Fruit fly (Drosophila melanogaster) whole organism, adult: ENCODE results near the gene CG15878.

Experiments used
- CG11617 ChIP-seq: fragments of 200-800 bp; sonication (Bioruptor generic); optimal IDR thresholded peaks from 2 replicates; lab custom pipeline; 2017; ENCODE audit warnings: mild to moderate bottlenecking, missing biosample characterization, missing genetic modification reagents, missing genetic modification characterization
- CG33017 ChIP-seq: fragments of 200-800 bp; sonication (Bioruptor generic); optimal IDR thresholded peaks from 2 replicates; lab custom pipeline; 2018; ENCODE audit warnings: missing biosample characterization, mild to moderate bottlenecking, missing genetic modification characterization, moderate library complexity
- CG7101 ChIP-seq: fragments of 200-800 bp; sonication (Bioruptor generic); optimal IDR thresholded peaks from 2 replicates; lab custom pipeline; 2018; ENCODE audit warnings: missing biosample characterization, mild to moderate bottlenecking, missing genetic modification characterization, moderate library complexity
- Crg-1 ChIP-seq: fragments of 200-800 bp; sonication (Bioruptor generic); optimal IDR thresholded peaks from 2 replicates; lab custom pipeline; 2016; ENCODE audit warnings: missing biosample characterization, missing genetic modification characterization
- Hr96 ChIP-seq: fragments of 200-800 bp; sonication (Bioruptor generic); optimal IDR thresholded peaks from 2 replicates; lab custom pipeline; 2016; ENCODE audit warnings: missing biosample characterization, missing genetic modification characterization
- pad ChIP-seq: fragments of 200-800 bp; sonication (Bioruptor generic); optimal IDR thresholded peaks from 3 replicates; lab custom pipeline; 2017; ENCODE audit warnings: missing biosample characterization, missing genetic modification characterization, mild to moderate bottlenecking, moderate library complexity, missing genetic modification reagents
- tj ChIP-seq: fragments of 200-800 bp; sonication (Bioruptor generic); optimal IDR thresholded peaks from 3 replicates; lab custom pipeline; 2017; ENCODE audit warnings: missing biosample characterization, mild to moderate bottlenecking, missing genetic modification characterization, moderate library complexity

- TF ChIP-seq CG33017 (no peak), Crg-1 (GFP tag; lab: Kevin White, UChicago) (no peak), pad (GFP tag; lab: Kevin White, UChicago) (no peak), CG7101 (tag; lab: Kevin White, UChicago) (no peak), CG11617 (GFP tag; lab: Kevin White, UChicago) (no peak), tj (no peak), Hr96 (GFP tag; lab: Kevin White, UChicago) (no peak)
Observed at dm6 chr3L:2256422-2257172, 44.3 kb upstream of the CG15878 start.
